Fruit fly (Drosophila melanogaster) whole organism, pupa: Measurements from ENCODE around the gene toc.

ENCODE experiments used
- CG12605 ChIP-seq: fragments of 200-800 bp; sonication (Bioruptor generic); IDR thresholded peaks from 2 replicates; pipeline ENCODE4 v1.3.6; 2022; ENCODE audit warnings: missing biosample characterization, missing genetic modification characterization
- CG14655 ChIP-seq: fragments of 200-800 bp; sonication (Bioruptor generic); optimal IDR thresholded peaks from 3 replicates; lab custom pipeline; 2017; ENCODE audit warnings: mild to moderate bottlenecking, missing biosample characterization, missing genetic modification reagents, missing genetic modification characterization
- CG17806 ChIP-seq: fragments of 200-800 bp; sonication (Bioruptor generic); optimal IDR thresholded peaks from 2 replicates; lab custom pipeline; 2018; ENCODE audit warnings: missing biosample characterization, mild to moderate bottlenecking, missing genetic modification characterization, moderate library complexity
- CG34367 ChIP-seq: fragments of 200-800 bp; sonication (Bioruptor generic); optimal IDR thresholded peaks from 2 replicates; lab custom pipeline; 2018; ENCODE audit warnings: missing biosample characterization, mild to moderate bottlenecking, missing genetic modification characterization
- CG8159 ChIP-seq: fragments of 200-800 bp; sonication (Bioruptor generic); optimal IDR thresholded peaks from 3 replicates; lab custom pipeline; 2018; ENCODE audit warnings: missing biosample characterization, mild to moderate bottlenecking, missing genetic modification characterization, moderate library complexity
- EcR ChIP-seq: fragments of 200-800 bp; sonication (Bioruptor generic); optimal IDR thresholded peaks from 3 replicates; lab custom pipeline; 2019; ENCODE audit warnings: missing biosample characterization, missing genetic modification characterization, mild to moderate bottlenecking, moderate library complexity, missing genetic modification reagents
- Snoo ChIP-seq: fragments of 200-800 bp; sonication (Bioruptor generic); optimal IDR thresholded peaks from 3 replicates; lab custom pipeline; 2017; ENCODE audit warnings: missing biosample characterization, mild to moderate bottlenecking, missing genetic modification characterization, inconsistent platforms
- fd96Ca ChIP-seq: fragments of 200-800 bp; sonication (Bioruptor generic); IDR thresholded peaks from 3 replicates; pipeline ENCODE4 v1.3.6; 2022; ENCODE audit warnings: missing biosample characterization, missing genetic modification characterization

dm6 chr2L:3158260-3159072 lies 13.9 kb upstream of the toc start:
- TF ChIP-seq CG12605 (no peak), fd96Ca (GFP tag; lab: Robert Waterston, UW) (no peak), CG34367 (peak; percentile 15), CG17806 (no peak), Snoo (tag; lab: Kevin White, UChicago) (no peak), CG14655 (GFP tag; lab: Kevin White, UChicago) (peak; percentile 59), EcR (GFP tag; lab: Kevin White, UChicago) (no peak), CG8159 (tag; lab: Kevin White, UChicago) (peak; percentile 94)
